Fruit fly (Drosophila melanogaster) whole organism, embryonic: Measurements from ENCODE around the gene NimB3.

Experiments used
- CG1024 ChIP-seq: fragments of 200-800 bp; sonication (Bioruptor generic); IDR thresholded peaks from 2 replicates; pipeline ENCODE4 v1.3.6; 2022; ENCODE audit warnings: missing biosample characterization, missing genetic modification characterization
- CG12769 ChIP-seq: fragments of 200-800 bp; sonication (Bioruptor generic); optimal IDR thresholded peaks from 2 replicates; lab custom pipeline; 2019; ENCODE audit warnings: missing biosample characterization, mild to moderate bottlenecking, missing genetic modification characterization, moderate library complexity
- CG1603 ChIP-seq: fragments of 200-800 bp; sonication (Bioruptor generic); optimal IDR thresholded peaks from 2 replicates; lab custom pipeline; 2019; ENCODE audit warnings: missing biosample characterization, mild to moderate bottlenecking, missing genetic modification characterization, moderate library complexity
- CG1647 ChIP-seq: fragments of 200-800 bp; sonication (Bioruptor generic); optimal IDR thresholded peaks from 3 replicates; lab custom pipeline; 2016; ENCODE audit warnings: missing biosample characterization, missing genetic modification characterization
- CG3407 ChIP-seq: fragments of 200-800 bp; sonication (Bioruptor generic); optimal IDR thresholded peaks from 2 replicates; lab custom pipeline; 2018; ENCODE audit warnings: missing biosample characterization, mild to moderate bottlenecking, missing genetic modification characterization
- CG6175 ChIP-seq: fragments of 200-800 bp; sonication (Bioruptor generic); IDR thresholded peaks from 3 replicates; pipeline ENCODE4 v1.3.6; 2022; ENCODE audit warnings: missing biosample characterization, missing genetic modification characterization
- CG6765 ChIP-seq: fragments of 200-800 bp; sonication (Bioruptor generic); optimal IDR thresholded peaks from 3 replicates; lab custom pipeline; 2017; ENCODE audit warnings: missing biosample characterization, mild to moderate bottlenecking, missing genetic modification characterization
- Hsf ChIP-seq: fragments of 200-800 bp; sonication (Bioruptor generic); optimal IDR thresholded peaks from 3 replicates; lab custom pipeline; 2016; ENCODE audit warnings: missing biosample characterization, missing genetic modification characterization
- gro ChIP-seq: fragments of 200-800 bp; sonication (Bioruptor generic); optimal IDR thresholded peaks from 2 replicates; lab custom pipeline; 2016; ENCODE audit warnings: missing biosample characterization, missing genetic modification characterization
- klu ChIP-seq: fragments of 200-800 bp; sonication (Bioruptor generic); IDR thresholded peaks from 2 replicates; pipeline ENCODE4 v1.3.6; 2022; ENCODE audit warnings: missing biosample characterization, missing genetic modification characterization
- pan ChIP-seq, 4 experiments: fragments of >200 bp in 3 of 4; fragments of 200-800 bp in 1 of 4; sonication (Bioruptor generic) in 1 of 4; optimal IDR thresholded peaks in 3 of 4; IDR thresholded peaks in 1 of 4; 2 replicates each; pipeline versions ENCODE4 v1.3.6 to Lab custom; 2017 to 2022; ENCODE audit warnings: missing biosample characterization in 2 of 4, missing genetic modification characterization in 2 of 4, mixed read lengths in 1 of 4
- sd ChIP-seq: fragments of 200-800 bp; sonication (Bioruptor generic); optimal IDR thresholded peaks from 3 replicates; lab custom pipeline; 2018; ENCODE audit warnings: missing biosample characterization, mild to moderate bottlenecking, missing genetic modification characterization, moderate library complexity
- slou ChIP-seq: fragments of 200-800 bp; sonication (Bioruptor generic); optimal IDR thresholded peaks from 3 replicates; lab custom pipeline; 2016; ENCODE audit warnings: missing biosample characterization, missing genetic modification characterization

dm6 chr2L:13949789-13950188, 18.0 kb downstream of the NimB3 start:
- TF ChIP-seq pan (optimal IDR thresholded peaks at IDR 0.05; lab: Kevin White, UChicago) = no peak
- TF ChIP-seq pan (GFP tag; optimal IDR thresholded peaks at IDR 0.05 in 1 of 2, IDR thresholded peaks at IDR 0.05 in 1 of 2) = no peak
- TF ChIP-seq CG6765 (GFP tag; lab: Kevin White, UChicago) = no peak
- no peak for TF ChIP-seq CG12769 (tag; lab: Kevin White, UChicago)
- TF ChIP-seq CG1024 (GFP tag; lab: Robert Waterston, UW) = no peak
- TF ChIP-seq CG6175 (GFP tag; lab: Robert Waterston, UW) = no peak
- TF ChIP-seq gro (GFP tag; lab: Kevin White, UChicago) = no peak
- no peak for TF ChIP-seq CG1603 (tag; lab: Kevin White, UChicago)
- TF ChIP-seq sd (tag; lab: Kevin White, UChicago) = no peak
- TF ChIP-seq klu = no peak
- no peak for TF ChIP-seq Hsf (GFP tag; lab: Kevin White, UChicago)
- no peak for TF ChIP-seq CG1647 (GFP tag; lab: Kevin White, UChicago)
- TF ChIP-seq CG3407 (GFP tag; lab: Kevin White, UChicago) = no peak
- TF ChIP-seq slou = no peak
